Worm (Caenorhabditis elegans) whole organism, L1 larva: ENCODE measurements around the gene col-37.

Source experiments
- C16A3.4 ChIP-seq: fragments of 150-350 bp; optimal IDR thresholded peaks from 2 replicates; lab custom pipeline; 2014; ENCODE audit warnings: missing biosample characterization, missing genetic modification characterization
- ama-1 ChIP-seq: fragments of 150-350 bp; optimal IDR thresholded peaks from 2 replicates; lab custom pipeline; 2014
- ceh-63 ChIP-seq: fragments of 200-800 bp; sonication (Bioruptor generic); optimal IDR thresholded peaks from 2 replicates; lab custom pipeline; 2018; ENCODE audit warnings: mild to moderate bottlenecking, missing genetic modification characterization, missing compliant biosample characterization
- ceh-8 ChIP-seq: fragments of 200-800 bp; sonication (Bioruptor generic); optimal IDR thresholded peaks from 2 replicates; lab custom pipeline; 2018; ENCODE audit warnings: mild to moderate bottlenecking, missing genetic modification characterization, moderate library complexity, missing compliant biosample characterization
- dpl-1 ChIP-seq, 3 experiments: fragments of 150-350 bp in 2 of 3; sonication (generic microtip) in 1 of 3; optimal IDR thresholded peaks; 2 replicates each; lab custom pipeline; 2014 to 2017; ENCODE audit warnings: missing biosample characterization in 3 of 3, missing genetic modification characterization in 3 of 3, missing genetic modification reagents in 3 of 3
- efl-1 ChIP-seq, 4 experiments: fragments of 150-350 bp; optimal IDR thresholded peaks in 3 of 4; peaks in 1 of 4; 1 replicate in 1 of 4; 2 replicates in 3 of 4; lab custom pipeline; 2014; ENCODE audit warnings: missing biosample characterization in 2 of 4, missing genetic modification characterization in 2 of 4, missing genetic modification reagents in 2 of 4
- efl-3 ChIP-seq: fragments of 200-800 bp; sonication (Bioruptor generic); optimal IDR thresholded peaks from 2 replicates; lab custom pipeline; 2018; ENCODE audit warnings: mild to moderate bottlenecking, missing genetic modification characterization, missing compliant biosample characterization
- egl-13 ChIP-seq: sonication (generic microtip); optimal IDR thresholded peaks from 2 replicates; lab custom pipeline; 2016; ENCODE audit warnings: missing genotype, missing genetic modification reagents, missing genetic modification characterization, missing compliant biosample characterization
- egl-27 ChIP-seq, 2 experiments: fragments of 150-350 bp in 1 of 2; sonication (generic microtip); optimal IDR thresholded peaks; 3 replicates each; lab custom pipeline; 2017 to 2018; ENCODE audit warnings: missing biosample characterization in 2 of 2, missing genetic modification characterization in 2 of 2, missing genetic modification reagents in 2 of 2
- elt-2 ChIP-seq: sonication (generic microtip); optimal IDR thresholded peaks from 2 replicates; lab custom pipeline; 2016; ENCODE audit warnings: missing genetic modification characterization, mild to moderate bottlenecking, inconsistent platforms, missing compliant biosample characterization, missing genetic modification reagents
- elt-3 ChIP-seq, 6 experiments: fragments of 150-350 bp in 1 of 6; sonication (generic microtip); optimal IDR thresholded peaks; 2 replicates each; lab custom pipeline; 2017 to 2018; ENCODE audit warnings: missing biosample characterization in 6 of 6, missing genetic modification characterization in 6 of 6, inconsistent platforms in 1 of 6
- ets-5 ChIP-seq: fragments of 200-800 bp; sonication (Bioruptor generic); IDR thresholded peaks from 2 replicates; pipeline ENCODE4 v1.3.6; 2022; ENCODE audit warnings: missing genetic modification characterization, missing compliant biosample characterization
- fkh-10 ChIP-seq: sonication (generic microtip); optimal IDR thresholded peaks from 2 replicates; lab custom pipeline; 2017; ENCODE audit warnings: missing biosample characterization, missing genetic modification reagents, missing genetic modification characterization
- fkh-4 ChIP-seq: sonication (generic microtip); optimal IDR thresholded peaks from 2 replicates; lab custom pipeline; 2016; ENCODE audit warnings: missing compliant biosample characterization, missing genetic modification characterization, borderline replicate concordance
- fkh-8 ChIP-seq: sonication (generic microtip); optimal IDR thresholded peaks from 2 replicates; lab custom pipeline; 2016; ENCODE audit warnings: mild to moderate bottlenecking, missing genetic modification characterization, missing compliant biosample characterization
- fos-1 ChIP-seq: fragments of 150-350 bp; optimal IDR thresholded peaks from 2 replicates; lab custom pipeline; 2014; ENCODE audit warnings: missing biosample characterization, missing genetic modification characterization
- hpl-2 ChIP-seq: fragments of 150-350 bp; optimal IDR thresholded peaks from 2 replicates; lab custom pipeline; 2014; ENCODE audit warnings: missing biosample characterization, missing genetic modification reagents, missing genetic modification characterization
- irx-1 ChIP-seq: sonication (generic microtip); optimal IDR thresholded peaks from 2 replicates; lab custom pipeline; 2016; ENCODE audit warnings: missing genetic modification characterization, missing compliant biosample characterization
- isw-1 ChIP-seq: fragments of 200-800 bp; sonication (Bioruptor generic); IDR thresholded peaks from 2 replicates; pipeline ENCODE4 v1.3.6; 2022; ENCODE audit warnings: missing genetic modification characterization, missing compliant biosample characterization
- jun-1 ChIP-seq: fragments of 150-350 bp; optimal IDR thresholded peaks from 2 replicates; lab custom pipeline; 2014; ENCODE audit warnings: missing biosample characterization, missing genetic modification reagents, missing genetic modification characterization
- lin-13 ChIP-seq: fragments of 150-350 bp; optimal IDR thresholded peaks from 2 replicates; lab custom pipeline; 2014; ENCODE audit warnings: missing biosample characterization, missing genetic modification reagents, missing genetic modification characterization
- lin-35 ChIP-seq, 2 experiments: fragments of 150-350 bp; optimal IDR thresholded peaks; 2 replicates each; lab custom pipeline; 2014; ENCODE audit warnings: missing biosample characterization in 2 of 2, missing genetic modification characterization in 2 of 2, missing genetic modification reagents in 2 of 2
- mab-9 ChIP-seq: fragments of 200-800 bp; sonication (Bioruptor generic); IDR thresholded peaks from 2 replicates; pipeline ENCODE4 v1.3.6; 2022; ENCODE audit warnings: missing genetic modification reagents, missing genetic modification characterization, missing compliant biosample characterization
- mdl-1 ChIP-seq, 2 experiments: fragments of 150-350 bp; optimal IDR thresholded peaks; 2 replicates each; lab custom pipeline; 2014 to 2017; ENCODE audit warnings: missing biosample characterization in 2 of 2, missing genetic modification characterization in 2 of 2, inconsistent platforms in 1 of 2
- nhr-12 ChIP-seq: sonication (generic microtip); optimal IDR thresholded peaks from 2 replicates; lab custom pipeline; 2017; ENCODE audit warnings: missing biosample characterization, missing genetic modification characterization
- nhr-20 ChIP-seq: sonication (generic microtip); optimal IDR thresholded peaks from 2 replicates; lab custom pipeline; 2016; ENCODE audit warnings: mild to moderate bottlenecking, missing genetic modification characterization, missing compliant biosample characterization
- nhr-28 ChIP-seq: fragments of 150-350 bp; optimal IDR thresholded peaks from 2 replicates; lab custom pipeline; 2014; ENCODE audit warnings: missing biosample characterization, missing genetic modification characterization
- nhr-71 ChIP-seq: sonication (generic microtip); optimal IDR thresholded peaks from 2 replicates; lab custom pipeline; 2016; ENCODE audit warnings: mild to moderate bottlenecking, missing genetic modification characterization, moderate library complexity, missing compliant biosample characterization
- nhr-76 ChIP-seq: sonication (generic microtip); optimal IDR thresholded peaks from 2 replicates; lab custom pipeline; 2017; ENCODE audit warnings: missing biosample characterization, missing genetic modification characterization
- nhr-84 ChIP-seq: sonication (generic microtip); optimal IDR thresholded peaks from 2 replicates; lab custom pipeline; 2017; ENCODE audit warnings: missing biosample characterization, missing genetic modification characterization
- nhr-85 ChIP-seq: sonication (generic microtip); peaks from one replicate; lab custom pipeline; 2016; ENCODE audit warnings: missing genetic modification characterization, inconsistent platforms, missing compliant biosample characterization
- nhr-90 ChIP-seq: sonication (generic microtip); optimal IDR thresholded peaks from 2 replicates; lab custom pipeline; 2016; ENCODE audit warnings: mild to moderate bottlenecking, missing genetic modification characterization, missing compliant biosample characterization; ENCODE audit not compliant: poor library complexity
- pag-3 ChIP-seq: sonication (generic microtip); optimal IDR thresholded peaks from 2 replicates; lab custom pipeline; 2017; ENCODE audit warnings: missing genetic modification characterization, mild to moderate bottlenecking, missing compliant biosample characterization, antibody characterized with exemption, borderline replicate concordance; ENCODE audit not compliant: insufficient read depth
- pax-3 ChIP-seq: fragments of 200-800 bp; sonication (Bioruptor generic); optimal IDR thresholded peaks from 2 replicates; lab custom pipeline; 2018; ENCODE audit warnings: mild to moderate bottlenecking, missing genetic modification characterization, moderate library complexity, missing compliant biosample characterization
- snu-23 ChIP-seq: sonication (generic microtip); optimal IDR thresholded peaks from 2 replicates; lab custom pipeline; 2016; ENCODE audit warnings: missing genetic modification characterization, missing compliant biosample characterization
- sox-4 ChIP-seq: sonication (generic microtip); optimal IDR thresholded peaks from 2 replicates; lab custom pipeline; 2016; ENCODE audit warnings: missing genetic modification characterization, missing compliant biosample characterization
- swsn-7 ChIP-seq: sonication (generic microtip); optimal IDR thresholded peaks from 2 replicates; lab custom pipeline; 2016; ENCODE audit warnings: missing genetic modification characterization, missing compliant biosample characterization
- tbx-2 ChIP-seq: sonication (generic microtip); optimal IDR thresholded peaks from 2 replicates; lab custom pipeline; 2016; ENCODE audit warnings: missing genetic modification characterization, missing compliant biosample characterization
- unc-62 ChIP-seq: fragments of 150-350 bp; optimal IDR thresholded peaks from 2 replicates; lab custom pipeline; 2014; ENCODE audit warnings: missing biosample characterization, missing genetic modification reagents, missing genetic modification characterization
- unc-86 ChIP-seq: sonication (generic microtip); optimal IDR thresholded peaks from 2 replicates; lab custom pipeline; 2016; ENCODE audit warnings: missing genetic modification characterization, missing compliant biosample characterization
- unc-98 ChIP-seq: fragments of 200-800 bp; sonication (Bioruptor generic); IDR thresholded peaks from 2 replicates; pipeline ENCODE4 v1.3.6; 2022; ENCODE audit warnings: missing genetic modification characterization, missing compliant biosample characterization
- xbp-1 ChIP-seq: sonication (generic microtip); optimal IDR thresholded peaks from 2 replicates; lab custom pipeline; 2016; ENCODE audit warnings: missing genetic modification characterization, missing compliant biosample characterization
- zip-4 ChIP-seq: fragments of 200-800 bp; sonication (Bioruptor generic); optimal IDR thresholded peaks from 2 replicates; lab custom pipeline; 2018; ENCODE audit warnings: mild to moderate bottlenecking, missing genetic modification characterization, moderate library complexity, missing compliant biosample characterization
- ztf-11 ChIP-seq, 2 experiments: sonication (generic microtip); optimal IDR thresholded peaks; 2 replicates each; lab custom pipeline; 2016 to 2017; ENCODE audit warnings: missing genetic modification characterization in 2 of 2, missing biosample characterization in 1 of 2, missing compliant biosample characterization in 1 of 2

The col-37 gene

ce11 chrV:12194275-12194674 is 26.7 kb upstream of the col-37 start, which contains the start of gene ogdh-2 (continued):
- TF ChIP-seq egl-27 (tag; optimal IDR thresholded peaks at IDR 0.05; lab: Kevin White, UChicago) (no peak), efl-3 (no peak), elt-2 (tag; lab: Kevin White, UChicago) (no peak), unc-62 (GFP tag; lab: Kevin White, UChicago) (no peak), elt-3 (tag; optimal IDR thresholded peaks at IDR 0.05; lab: Kevin White, UChicago) (peak in 1 of 6 experiments; percentile 73), ztf-11 (tag; optimal IDR thresholded peaks at IDR 0.05; lab: Kevin White, UChicago) (no peak), unc-86 (no peak), unc-98 (no peak), ceh-63 (GFP tag; lab: Kevin White, UChicago) (no peak), sox-4 (tag; lab: Kevin White, UChicago) (no peak)
- TF ChIP-seq, all 84 proteins: peak for 12

ce11 chrV:12192129-12192528 is 24.6 kb upstream of the col-37 start, which contains the start of gene rnp-1:
TSS of gene rnp-1 (plus strand) at chrV:12192273.
- TF ChIP-seq fkh-10 (no peak), unc-62 (GFP tag; lab: Kevin White, UChicago) (no peak), fos-1 (tag; lab: Kevin White, UChicago) (no peak), nhr-28 (tag; lab: Kevin White, UChicago) (no peak), ets-5 (GFP tag; lab: Robert Waterston, UW) (no peak), nhr-71 (tag; lab: Kevin White, UChicago) (peak; percentile 16), swsn-7 (tag; lab: Kevin White, UChicago) (no peak), nhr-90 (no peak), fkh-8 (tag; lab: Kevin White, UChicago) (no peak), efl-1 (optimal IDR thresholded peaks at IDR 0.05; lab: Kevin White, UChicago) (no peak), efl-1 (GFP tag; optimal IDR thresholded peaks at IDR 0.05 in 1 of 2; lab: Kevin White, UChicago) (peak in 1 of 2 experiments; percentile 21), mab-9 (GFP tag; lab: Robert Waterston, UW) (no peak), nhr-84 (tag; lab: Kevin White, UChicago) (no peak), pag-3 (tag; lab: Kevin White, UChicago) (no peak), pax-3 (peak; percentile 5), fkh-4 (tag; lab: Kevin White, UChicago) (no peak), nhr-85 (no peak), nhr-76 (tag; lab: Kevin White, UChicago) (no peak)
- TF ChIP-seq, all 84 proteins: peak for 3

- TF ChIP-seq lin-13 (GFP tag; lab: Kevin White, UChicago) (no peak), swsn-7 (tag; lab: Kevin White, UChicago) (peak; percentile 73), lin-35 (GFP tag; optimal IDR thresholded peaks at IDR 0.05; lab: Kevin White, UChicago) (peak; percentile 79 to 87), snu-23 (GFP tag; lab: Kevin White, UChicago) (peak; percentile 79), hpl-2 (no peak), irx-1 (tag; lab: Kevin White, UChicago) (peak; percentile 31), fkh-10 (no peak), efl-1 (optimal IDR thresholded peaks at IDR 0.05; lab: Kevin White, UChicago) (peak; percentile 79 to 84), efl-1 (GFP tag; optimal IDR thresholded peaks at IDR 0.05 in 1 of 2; lab: Kevin White, UChicago) (peak; percentile 80 to 98), unc-62 (GFP tag; lab: Kevin White, UChicago) (no peak), nhr-20 (tag; lab: Kevin White, UChicago) (peak; percentile 75), ztf-11 (tag; optimal IDR thresholded peaks at IDR 0.05; lab: Kevin White, UChicago) (peak in 1 of 2 experiments; percentile 19), mab-9 (GFP tag; lab: Robert Waterston, UW) (no peak), dpl-1 (GFP tag; optimal IDR thresholded peaks at IDR 0.05; lab: Kevin White, UChicago) (peak; percentile 68 to 80 (median 78)), ama-1 (lab: Kevin White, UChicago) (peak; percentile 65), xbp-1 (tag; lab: Kevin White, UChicago) (peak; percentile 59), nhr-12 (tag; lab: Kevin White, UChicago) (no peak), zip-4 (GFP tag; lab: Kevin White, UChicago) (peak; percentile 26), egl-13 (tag; lab: Kevin White, UChicago) (peak; percentile 37), elt-2 (tag; lab: Kevin White, UChicago) (peak; percentile 13), sox-4 (tag; lab: Kevin White, UChicago) (no peak), unc-86 (peak; percentile 49), ceh-8 (peak; percentile 31), isw-1 (GFP tag; lab: Robert Waterston, UW) (peak; percentile 41), mdl-1 (tag; optimal IDR thresholded peaks at IDR 0.05; lab: Kevin White, UChicago) (peak in 1 of 2 experiments; percentile 32), C16A3.4 (tag; lab: Kevin White, UChicago) (peak; percentile 64), nhr-84 (tag; lab: Kevin White, UChicago) (no peak), fos-1 (tag; lab: Kevin White, UChicago) (peak; percentile 7), tbx-2 (tag; lab: Kevin White, UChicago) (peak; percentile 61), jun-1 (tag; lab: Kevin White, UChicago) (peak; percentile 7), fkh-8 (tag; lab: Kevin White, UChicago) (peak; percentile 31), nhr-76 (tag; lab: Kevin White, UChicago) (no peak)
These were observed 23.5 kb upstream of the col-37 start, which contains the start of gene dpy-30 for ce11 chrV:12190943-12191569. TSS of gene dpy-30 (plus strand) at chrV:12191519.
